Worm (Caenorhabditis elegans): ENCODE measurements around the gene F32H5.4.

The F32H5.4 gene

DNA sequence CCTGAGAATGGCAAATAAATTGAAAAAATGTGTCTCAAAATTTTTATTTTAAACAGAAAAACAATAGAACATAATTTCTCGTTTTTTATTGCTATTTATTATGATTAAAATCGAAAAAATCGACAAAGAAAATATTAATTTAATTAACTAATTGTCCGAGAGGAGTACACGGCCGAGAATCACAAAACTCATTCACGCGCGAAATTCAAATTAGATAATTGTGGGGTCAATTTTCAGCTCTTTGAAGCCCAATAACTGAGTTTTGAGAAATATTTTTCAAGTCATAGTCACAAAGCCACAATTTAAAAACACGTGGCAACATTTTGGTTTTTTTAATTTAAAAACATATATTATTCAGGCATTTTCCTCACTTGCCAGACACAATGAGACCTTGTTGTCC, 48.7 kb downstream of the F32H5.4 start:
- TF ChIP-seq ahr-1 (tag; optimal IDR thresholded peaks at IDR 0.05) (no peak), ceh-2 (tag; optimal IDR thresholded peaks at IDR 0.05) (peak; percentile 52), fkh-6 (tag; optimal IDR thresholded peaks at IDR 0.05) (no peak), unc-42 (tag; optimal IDR thresholded peaks at IDR 0.05) (peak; percentile 12), C08G9.2 (tag; optimal IDR thresholded peaks at IDR 0.05) (peak; percentile 57), unc-86 (tag; optimal IDR thresholded peaks at IDR 0.05) (no peak), ceh-31 (tag; optimal IDR thresholded peaks at IDR 0.05) (peak; percentile 61), ceh-14 (tag; optimal IDR thresholded peaks at IDR 0.05) (peak; percentile 66), hlh-30 (tag; optimal IDR thresholded peaks at IDR 0.05; ENCODE audit: insufficient read depth) (no peak), hlh-13 (GFP tag; optimal IDR thresholded peaks at IDR 0.05) (no peak), tbx-7 (tag; optimal IDR thresholded peaks at IDR 0.05) (peak; percentile 37), zip-5 (tag; optimal IDR thresholded peaks at IDR 0.05) (peak; percentile 11), hlh-15 (tag; optimal IDR thresholded peaks at IDR 0.05) (no peak), elt-2 (tag; optimal IDR thresholded peaks at IDR 0.05) (no peak), ref-2 (tag; optimal IDR thresholded peaks at IDR 0.05) (peak; percentile 26)

DNA sequence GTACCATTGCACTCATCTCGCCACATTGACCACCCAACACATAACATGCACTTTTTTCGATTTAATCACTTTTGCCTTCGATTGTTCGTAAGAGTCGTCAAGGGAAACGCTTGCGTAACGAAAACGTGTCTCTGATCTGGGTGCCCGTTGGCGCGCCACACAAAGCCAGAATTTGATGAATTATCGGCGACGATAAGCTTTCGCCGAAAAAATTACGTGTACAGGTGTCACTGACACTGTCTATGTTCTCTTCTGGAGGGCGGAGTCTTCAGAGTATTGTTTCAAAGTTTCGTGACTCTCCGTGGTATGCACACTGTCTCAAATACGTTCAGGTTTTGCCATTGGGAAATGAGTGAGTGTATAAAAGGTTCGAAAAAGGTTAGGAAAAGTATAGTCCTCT, 50.3 kb downstream of the F32H5.4 start, which contains the start of gene F53F1.4:
TSS of gene F53F1.4 (plus strand) at position 390 of the 400 bp plus-strand sequence.
- TF ChIP-seq pat-9 (tag; optimal IDR thresholded peaks at IDR 0.05) (no peak), ceh-9 (tag; optimal IDR thresholded peaks at IDR 0.05) (no peak), fax-1 (tag; optimal IDR thresholded peaks at IDR 0.05) (no peak), zip-5 (tag; optimal IDR thresholded peaks at IDR 0.05) (no peak), nhr-232 (tag; optimal IDR thresholded peaks at IDR 0.05) (no peak), rnt-1 (tag; optimal IDR thresholded peaks at IDR 0.05) (no peak), ceh-19 (GFP tag; optimal IDR thresholded peaks at IDR 0.05) (no peak), sox-4 (tag; optimal IDR thresholded peaks at IDR 0.05) (no peak), ceh-6 (GFP tag; optimal IDR thresholded peaks at IDR 0.05) (no peak), Y22D7AL.16 (tag; optimal IDR thresholded peaks at IDR 0.05) (no peak), T23F11.4 (GFP tag; optimal IDR thresholded peaks at IDR 0.05) (no peak), mec-3 (tag; optimal IDR thresholded peaks at IDR 0.05; ENCODE audit: borderline replicate concordance) (no peak), pqm-1 (tag; optimal IDR thresholded peaks at IDR 0.05) (no peak), hlh-30 (tag; optimal IDR thresholded peaks at IDR 0.05; ENCODE audit: insufficient read depth) (no peak), hlh-13 (GFP tag; optimal IDR thresholded peaks at IDR 0.05) (no peak), tbx-2 (tag; optimal IDR thresholded peaks at IDR 0.05) (no peak), nhr-11 (tag; optimal IDR thresholded peaks at IDR 0.05) (no peak), ceh-31 (tag; optimal IDR thresholded peaks at IDR 0.05) (no peak), ceh-22 (tag; optimal IDR thresholded peaks at IDR 0.05) (no peak), F13H6.1 (tag; optimal IDR thresholded peaks at IDR 0.05) (no peak)

DNA sequence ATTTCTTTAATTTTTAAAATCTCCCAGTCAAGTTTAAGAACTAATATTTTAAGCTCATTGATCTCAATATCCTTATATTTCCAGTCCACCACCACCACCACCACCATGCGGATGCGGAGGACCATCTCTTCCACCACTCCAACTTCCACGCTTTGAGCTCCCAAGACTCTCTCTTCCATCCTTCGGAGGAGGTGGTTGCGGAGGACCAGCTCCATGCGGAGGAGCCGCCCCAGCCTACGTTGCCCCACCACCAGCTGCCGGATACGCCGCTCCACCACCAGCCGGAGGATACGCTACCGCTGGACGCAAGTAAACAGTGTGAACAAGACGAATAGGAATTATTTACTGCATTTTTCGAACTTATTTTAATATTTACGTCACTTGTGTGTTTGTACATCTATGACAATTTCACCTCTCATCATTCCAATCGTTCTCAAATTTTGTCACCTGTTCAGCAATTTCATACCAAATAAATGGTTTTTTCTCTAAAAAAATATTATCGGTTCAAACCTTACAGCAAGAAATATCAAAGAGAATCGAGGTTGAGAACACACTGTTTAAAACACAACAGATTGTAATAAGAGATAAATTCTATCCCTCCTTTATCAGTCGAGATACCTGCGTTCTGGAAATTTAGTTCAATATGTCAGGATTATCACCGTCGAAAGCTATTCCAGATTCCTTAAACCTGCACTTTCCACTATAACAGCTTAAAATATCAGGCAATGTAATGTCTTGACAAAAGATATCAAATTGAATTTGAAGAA, 51.1 kb downstream of the F32H5.4 start:
- peak; percentile 17 for TF ChIP-seq ceh-19 (GFP tag; optimal IDR thresholded peaks at IDR 0.05)
- peak; percentile 5 for TF ChIP-seq fkh-6 (tag; optimal IDR thresholded peaks at IDR 0.05)
- TF ChIP-seq ceh-24 (tag; optimal IDR thresholded peaks at IDR 0.05), result no peak

DNA sequence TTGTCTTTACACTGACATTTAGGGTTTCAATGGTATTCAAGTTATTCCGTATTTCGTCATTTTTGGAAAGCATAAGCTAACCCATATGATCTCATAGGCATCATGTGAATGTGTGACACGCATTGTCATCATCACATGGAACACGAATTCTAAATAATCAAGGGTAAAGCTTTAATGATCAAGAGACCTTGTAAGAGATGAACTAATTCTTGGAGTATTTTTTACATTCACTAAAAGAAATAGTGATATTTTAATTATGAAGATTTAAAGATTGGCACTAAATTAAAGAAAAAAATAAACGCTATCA, 51.6 kb downstream of the F32H5.4 start:
- no peak for TF ChIP-seq hlh-8 (tag; optimal IDR thresholded peaks at IDR 0.05)
- TF ChIP-seq ceh-24 (tag; optimal IDR thresholded peaks at IDR 0.05), result no peak
- TF ChIP-seq ceh-30 (tag; optimal IDR thresholded peaks at IDR 0.05), result no peak
- no peak for TF ChIP-seq nfya-1 (tag; optimal IDR thresholded peaks at IDR 0.05)
- TF ChIP-seq lim-6 (tag; optimal IDR thresholded peaks at IDR 0.05), result no peak
- TF ChIP-seq sox-2 (GFP tag; IDR thresholded peaks at IDR 0.05), result no peak
- TF ChIP-seq unc-55 (GFP tag; optimal IDR thresholded peaks at IDR 0.05), result no peak
- no peak for TF ChIP-seq hlh-30 (tag; optimal IDR thresholded peaks at IDR 0.05; ENCODE audit: insufficient read depth)
- no peak for TF ChIP-seq tbx-2 (tag; optimal IDR thresholded peaks at IDR 0.05)
- no peak for TF ChIP-seq pag-3 (tag; optimal IDR thresholded peaks at IDR 0.05; ENCODE audit: borderline replicate concordance)
- no peak for TF ChIP-seq ahr-1 (tag; optimal IDR thresholded peaks at IDR 0.05)
- TF ChIP-seq ceh-9 (tag; optimal IDR thresholded peaks at IDR 0.05), result no peak
- no peak for TF ChIP-seq F13H6.1 (tag; optimal IDR thresholded peaks at IDR 0.05)
- TF ChIP-seq ceh-14 (tag; optimal IDR thresholded peaks at IDR 0.05), result no peak
- TF ChIP-seq ceh-2 (tag; optimal IDR thresholded peaks at IDR 0.05), result no peak
- TF ChIP-seq ceh-19 (GFP tag; optimal IDR thresholded peaks at IDR 0.05), result no peak

Data from whole organism, late embryonic.